Worm (Caenorhabditis elegans): ENCODE results near the gene nid-1.
"Not testable (repeated sequence)": the region's sequence is repeated elsewhere in the genome, so short reads cannot be mapped to it uniquely, and the experiment has no call there.

The nid-1 gene

DNA sequence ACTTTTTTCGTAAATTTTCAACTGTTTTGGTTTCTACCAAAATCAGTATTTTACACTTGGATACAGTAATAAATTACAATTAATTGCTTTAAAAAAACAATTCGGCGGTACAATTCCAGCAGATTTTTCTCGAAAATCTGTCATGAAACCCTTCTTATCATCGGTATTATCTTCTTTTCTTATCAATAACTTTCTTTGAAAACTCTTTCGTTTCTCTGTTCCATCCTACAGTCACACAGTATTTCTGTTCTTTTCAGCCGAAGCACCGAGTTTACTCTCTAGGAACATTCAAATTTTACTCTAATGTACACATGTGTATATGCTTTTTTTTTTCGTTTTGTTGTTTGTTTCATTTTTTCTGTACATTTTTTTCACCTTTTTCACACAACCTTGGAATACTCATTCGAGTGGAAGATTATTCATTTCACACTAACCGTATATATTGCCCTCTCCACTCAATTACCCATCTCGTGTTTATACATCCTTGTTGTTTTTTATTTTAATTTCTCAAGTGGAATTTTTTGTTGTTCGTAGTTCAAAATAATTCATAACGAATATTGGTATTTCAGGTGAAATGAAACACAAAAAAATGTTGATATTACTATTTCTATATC is at the start of gene nid-1:
TSS of gene nid-1 (plus strand) at position 564 of the 614 bp plus-strand sequence.
- no peak for TF ChIP-seq unc-62 (GFP tag; optimal IDR thresholded peaks at IDR 0.05)

DNA sequence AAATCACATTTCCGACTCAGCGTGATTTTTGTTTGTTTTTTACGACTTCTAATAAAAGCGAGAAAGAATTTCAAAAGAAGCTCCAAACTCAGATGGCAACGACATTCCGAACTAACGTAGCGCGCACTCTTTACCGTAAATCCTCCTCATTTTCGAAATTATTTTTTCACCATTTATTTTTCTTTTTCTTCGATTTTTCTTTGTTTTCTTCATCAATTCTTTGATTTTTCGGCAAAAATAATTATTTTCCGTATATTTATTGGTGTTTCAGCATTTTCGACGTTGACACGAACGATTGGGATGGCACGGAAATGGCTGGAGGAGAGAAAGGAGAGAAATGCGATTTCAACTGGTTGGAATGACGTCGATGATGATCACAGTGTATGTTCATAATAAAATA is 44.3 kb upstream of the nid-1 start, which contains the start of gene T07F10.5:
TSS of gene T07F10.5 (plus strand) at position 301 of the 400 bp plus-strand sequence.
- TF ChIP-seq unc-62 (GFP tag; optimal IDR thresholded peaks at IDR 0.05), result not testable (repeated sequence)

DNA sequence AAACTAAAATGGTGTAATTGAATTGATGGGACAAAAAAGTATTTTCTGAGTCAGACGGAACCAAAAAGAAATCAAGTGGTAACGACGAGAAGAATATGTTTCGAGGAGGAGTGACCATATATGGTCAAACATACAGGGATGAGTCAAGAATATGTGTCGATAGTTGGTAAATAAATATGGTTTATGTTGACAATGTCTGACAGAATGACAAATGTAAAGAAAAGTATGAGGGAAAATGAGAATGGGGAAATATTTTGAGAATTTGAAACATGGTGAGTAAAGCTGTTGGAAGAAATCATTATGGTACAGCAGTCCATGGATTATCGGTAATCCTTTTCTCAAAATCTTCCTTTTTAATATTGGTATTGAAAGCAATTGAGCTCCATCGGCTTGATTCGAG is 41.9 kb upstream of the nid-1 start, which contains the start of gene nspg-1:
TSS of gene nspg-1 (minus strand) at position 101 of the 400 bp plus-strand sequence.
- no peak for TF ChIP-seq unc-62 (GFP tag; optimal IDR thresholded peaks at IDR 0.05)

DNA sequence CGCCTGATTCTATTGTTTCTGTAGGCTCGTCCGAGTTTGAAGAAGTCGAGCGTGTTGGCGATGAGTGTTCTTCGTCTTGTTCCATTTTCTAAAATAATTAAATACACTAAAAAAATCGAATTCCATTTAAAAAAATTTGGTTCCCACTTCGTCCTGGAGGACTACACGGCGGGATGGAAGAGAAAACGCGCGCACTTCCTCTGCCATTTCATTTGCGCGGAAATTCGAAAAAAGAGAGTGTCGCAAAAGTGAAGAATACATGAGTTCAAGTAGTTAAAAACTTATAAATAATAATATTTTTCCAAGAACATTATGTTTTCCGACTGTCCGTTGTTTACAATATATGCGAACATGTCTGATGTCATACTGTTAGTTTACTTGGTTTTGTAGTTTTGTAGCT is 40.0 kb upstream of the nid-1 start, which contains the start of gene T07F10.3:
TSS of gene T07F10.3 (minus strand) at position 98 of the 400 bp plus-strand sequence.
- no peak for TF ChIP-seq unc-62 (GFP tag; optimal IDR thresholded peaks at IDR 0.05)

DNA sequence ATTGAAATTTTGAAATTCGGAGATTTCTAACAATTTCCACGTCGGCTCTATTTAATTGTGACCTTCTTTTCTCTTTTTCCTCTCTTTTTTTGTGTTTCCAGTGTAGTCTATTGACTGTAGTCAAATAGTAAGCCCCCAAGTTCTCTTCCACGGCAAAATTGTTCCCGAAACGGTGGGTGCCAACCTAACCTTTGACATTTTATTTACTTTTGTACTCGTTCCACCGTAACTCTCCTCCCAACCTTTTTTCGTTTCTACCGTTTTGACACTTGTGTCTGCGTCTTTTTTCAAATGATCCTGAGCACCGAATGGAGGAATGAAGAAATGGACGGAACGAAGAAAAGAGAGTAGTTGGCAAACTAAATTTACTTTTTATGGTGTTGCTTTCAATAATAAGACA is 39.2 kb upstream of the nid-1 start:
- no peak for TF ChIP-seq unc-62 (GFP tag; optimal IDR thresholded peaks at IDR 0.05)

DNA sequence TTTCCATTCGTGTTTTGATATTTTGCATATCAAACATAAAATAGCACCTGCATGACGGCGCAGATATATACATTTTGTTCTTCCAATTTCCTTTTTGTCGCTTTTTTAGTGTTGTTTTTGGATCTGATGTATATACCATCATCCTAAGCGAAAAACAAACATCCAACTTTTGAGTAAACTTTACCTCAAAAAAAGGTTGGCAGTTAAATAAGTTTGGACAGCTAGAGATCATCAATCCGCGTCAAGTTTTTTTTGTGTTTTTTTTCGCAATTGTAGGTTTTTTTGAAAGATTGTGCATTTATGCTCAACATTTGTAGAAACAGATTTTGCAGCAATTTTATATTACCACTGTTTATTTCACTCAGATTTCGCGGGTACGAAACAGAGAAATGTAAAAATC is 38.2 kb upstream of the nid-1 start, which contains the start of gene bus-19:
TSS of gene bus-19 (plus strand) at position 301 of the 400 bp plus-strand sequence.
- no peak for TF ChIP-seq unc-62 (GFP tag; optimal IDR thresholded peaks at IDR 0.05)

DNA sequence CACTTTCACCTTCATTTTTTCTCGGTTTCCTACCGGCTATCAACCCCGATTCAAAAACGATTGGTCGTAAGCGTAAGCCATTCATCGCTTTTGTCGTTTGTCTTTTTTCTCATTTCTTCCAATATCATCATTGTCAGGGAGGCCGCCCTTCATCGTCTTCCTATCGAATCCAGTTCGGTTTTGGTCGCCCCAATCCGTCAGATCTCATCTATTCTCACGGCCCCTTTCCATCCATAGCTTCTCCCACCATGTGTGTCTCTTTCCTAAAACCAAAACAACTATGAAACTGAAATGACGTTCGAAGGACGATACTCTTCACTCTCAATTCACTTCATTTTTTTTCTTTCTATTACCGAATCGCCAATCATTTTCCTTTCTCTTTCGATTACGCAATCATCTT is 34.1 kb upstream of the nid-1 start:
- no peak for TF ChIP-seq unc-62 (GFP tag; optimal IDR thresholded peaks at IDR 0.05)

DNA sequence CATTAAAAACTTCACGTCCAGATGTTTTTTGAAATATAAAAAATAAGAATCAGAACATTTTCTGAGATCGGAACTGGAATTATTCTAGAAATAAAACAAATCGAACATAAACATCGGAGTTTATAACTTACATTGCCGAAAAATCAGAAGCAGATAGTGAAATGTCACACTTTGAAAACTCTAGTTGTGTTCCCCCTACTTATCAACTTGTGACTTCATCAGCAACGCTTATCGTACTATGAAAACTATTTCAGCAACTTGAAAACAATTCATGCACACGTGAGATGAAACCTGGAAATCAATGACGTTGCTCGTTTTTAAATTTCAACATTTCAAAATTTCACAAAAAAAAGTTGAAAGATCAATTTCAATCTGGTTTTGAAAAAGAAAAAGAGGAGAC is 33.2 kb upstream of the nid-1 start:
- TF ChIP-seq unc-62 (GFP tag; optimal IDR thresholded peaks at IDR 0.05), result no peak

DNA sequence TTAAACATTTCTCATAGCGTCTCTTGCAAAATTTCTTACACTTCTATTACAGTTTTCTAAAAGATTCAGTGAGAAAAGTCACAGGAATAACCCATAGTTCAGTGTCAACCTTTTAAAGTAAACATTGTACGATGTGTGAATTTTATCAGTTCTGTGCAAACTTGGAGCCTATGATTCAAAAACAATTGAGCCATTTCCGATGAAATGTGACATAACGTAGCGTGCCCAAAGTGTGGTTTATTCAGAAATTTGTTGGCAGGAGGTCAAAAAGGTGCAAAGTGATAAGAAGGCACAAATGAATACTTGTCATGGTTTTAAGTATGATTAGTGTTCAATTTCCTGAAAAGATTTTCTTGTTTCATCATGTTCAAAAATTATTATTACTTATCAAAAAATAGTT is 32.3 kb upstream of the nid-1 start:
- no peak for TF ChIP-seq unc-62 (GFP tag; optimal IDR thresholded peaks at IDR 0.05)

DNA sequence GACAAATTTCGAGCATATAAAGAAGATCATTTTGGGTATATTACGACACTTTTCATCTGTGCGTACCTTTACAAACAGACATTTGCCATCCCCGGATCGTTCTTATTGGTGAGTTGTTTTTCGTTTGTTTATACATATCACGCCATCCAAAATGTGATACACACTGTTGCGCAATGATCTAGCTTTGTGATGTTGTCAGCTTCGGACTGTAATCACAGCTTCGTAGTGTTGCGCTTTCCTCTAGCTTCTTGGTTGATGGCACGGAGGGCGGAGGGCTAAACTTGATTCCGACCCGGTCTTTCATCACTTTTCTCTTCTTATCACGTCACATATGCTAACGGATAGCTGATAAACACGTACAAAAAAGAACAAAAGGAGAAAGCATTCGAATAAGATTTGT is 30.6 kb upstream of the nid-1 start:
- TF ChIP-seq unc-62 (GFP tag; optimal IDR thresholded peaks at IDR 0.05), result no peak

DNA sequence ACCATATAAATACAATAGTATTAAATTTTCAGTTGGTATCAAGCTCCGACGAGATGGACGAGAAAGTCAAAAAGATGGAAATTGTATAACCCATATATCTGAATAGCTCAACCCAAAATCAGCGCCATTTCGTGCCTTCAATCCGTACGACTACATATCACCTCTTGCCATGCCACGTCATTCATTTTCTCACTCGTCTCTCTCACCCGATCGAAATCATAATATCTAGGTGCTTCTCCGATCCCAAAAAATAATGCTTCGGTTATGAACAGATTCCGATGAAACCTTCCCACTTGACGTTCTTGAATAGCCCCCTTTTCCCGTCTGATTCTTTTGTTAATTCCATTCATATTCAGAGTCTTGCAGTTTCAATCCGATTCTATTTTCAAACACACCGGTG is 28.5 kb upstream of the nid-1 start:
- no peak for TF ChIP-seq unc-62 (GFP tag; optimal IDR thresholded peaks at IDR 0.05)

DNA sequence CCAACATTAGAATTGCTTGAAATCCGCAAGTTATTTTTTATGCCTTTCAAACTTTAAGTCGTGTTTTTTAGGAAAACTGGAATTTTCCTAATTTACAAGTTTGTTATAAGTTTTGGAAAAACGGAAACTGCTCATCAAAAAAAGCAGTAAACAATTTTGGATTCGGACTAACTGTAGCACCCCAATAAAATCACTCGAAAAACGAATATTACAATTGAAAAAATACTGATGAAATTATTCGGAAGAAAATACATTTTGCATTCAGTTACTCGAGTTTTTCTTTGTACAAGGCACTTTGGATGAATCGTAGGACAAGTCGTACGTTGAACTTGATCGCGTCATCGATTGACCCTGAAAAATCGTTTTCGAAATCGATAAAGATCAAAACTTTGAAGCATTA is 27.5 kb upstream of the nid-1 start:
- no peak for TF ChIP-seq unc-62 (GFP tag; optimal IDR thresholded peaks at IDR 0.05)

DNA sequence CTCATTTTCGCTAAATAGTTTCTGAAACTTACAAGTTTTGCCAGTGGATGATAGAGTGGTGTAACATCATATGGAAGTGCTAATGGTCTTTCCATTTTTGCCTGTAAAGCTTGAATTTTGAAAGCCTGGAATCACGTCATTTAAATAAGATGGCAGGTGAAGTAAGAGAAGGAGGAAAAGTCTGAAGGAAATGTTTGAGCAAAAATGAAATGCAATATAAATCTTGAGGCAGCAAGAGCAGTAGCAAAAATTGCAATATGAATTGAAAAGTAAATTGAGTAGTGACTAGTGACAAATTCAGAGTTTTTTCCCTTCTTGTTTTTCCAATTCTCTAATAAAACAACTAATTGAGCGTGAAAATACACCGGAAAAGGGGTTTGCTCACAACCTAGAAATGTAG is 24.0 kb upstream of the nid-1 start, which contains the start of gene glb-24:
TSS of gene glb-24 (minus strand) at position 101 of the 400 bp plus-strand sequence.
- no peak for TF ChIP-seq unc-62 (GFP tag; optimal IDR thresholded peaks at IDR 0.05)

DNA sequence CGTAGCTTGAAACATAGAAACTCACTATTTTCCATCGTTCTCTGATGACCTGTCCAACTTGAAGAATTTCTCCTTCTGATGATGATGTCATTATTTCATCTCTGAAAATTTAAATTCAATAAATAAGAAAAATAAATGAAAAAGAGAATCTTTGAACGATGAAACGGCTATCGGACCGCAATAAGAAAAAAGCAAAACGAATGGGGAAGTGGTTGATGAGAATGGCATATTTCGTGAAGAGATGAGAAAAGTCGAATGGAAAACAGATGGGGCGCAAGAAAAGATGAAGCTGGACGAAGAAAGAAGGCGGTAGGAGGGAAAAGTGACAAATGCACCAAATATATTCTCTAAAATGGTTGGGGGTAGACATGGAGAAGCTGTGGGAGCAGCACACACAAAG is 14.1 kb upstream of the nid-1 start, which contains the start of gene ttbk-7:
TSS of gene ttbk-7 (minus strand) at position 101 of the 400 bp plus-strand sequence.
- TF ChIP-seq unc-62 (GFP tag; optimal IDR thresholded peaks at IDR 0.05), result no peak

DNA sequence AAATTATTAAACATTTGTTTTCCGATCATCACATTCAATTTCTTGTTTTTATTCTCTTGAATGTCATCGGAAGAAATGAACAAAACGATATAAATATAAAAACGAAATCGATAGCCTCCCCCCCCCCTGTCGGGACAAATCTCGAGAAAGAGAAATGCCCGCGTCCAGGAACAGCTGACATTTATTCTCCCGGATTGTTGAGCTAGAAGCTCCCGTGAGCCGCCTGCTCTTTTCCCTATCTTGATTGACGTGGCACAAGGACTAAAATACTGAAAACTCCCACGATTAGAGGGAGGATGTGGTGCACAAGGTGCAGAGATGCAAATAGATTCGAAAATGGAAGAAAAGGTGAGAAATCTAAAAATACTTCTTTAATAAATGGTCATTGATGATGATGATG is 13.1 kb upstream of the nid-1 start:
- no peak for TF ChIP-seq unc-62 (GFP tag; optimal IDR thresholded peaks at IDR 0.05)

DNA sequence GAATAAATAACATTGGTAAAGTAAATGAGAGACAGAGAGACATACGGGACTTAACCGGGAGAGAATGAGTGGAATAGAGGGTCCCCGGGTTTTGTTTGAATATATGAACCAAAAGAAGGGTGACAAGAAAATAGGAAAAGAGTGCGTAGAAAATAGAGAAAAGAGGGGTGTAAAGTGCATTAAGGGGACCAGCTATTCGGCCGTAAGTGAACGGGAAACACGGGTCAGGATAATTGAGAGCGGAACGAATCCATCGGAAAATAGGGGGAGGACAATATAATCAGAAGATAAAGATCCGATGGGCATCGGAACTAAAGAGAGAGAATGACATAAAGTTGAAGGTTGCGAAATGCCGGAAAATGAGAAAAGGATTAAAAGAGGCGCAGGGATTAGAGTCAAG is 12.6 kb upstream of the nid-1 start:
- no peak for TF ChIP-seq unc-62 (GFP tag; optimal IDR thresholded peaks at IDR 0.05)

DNA sequence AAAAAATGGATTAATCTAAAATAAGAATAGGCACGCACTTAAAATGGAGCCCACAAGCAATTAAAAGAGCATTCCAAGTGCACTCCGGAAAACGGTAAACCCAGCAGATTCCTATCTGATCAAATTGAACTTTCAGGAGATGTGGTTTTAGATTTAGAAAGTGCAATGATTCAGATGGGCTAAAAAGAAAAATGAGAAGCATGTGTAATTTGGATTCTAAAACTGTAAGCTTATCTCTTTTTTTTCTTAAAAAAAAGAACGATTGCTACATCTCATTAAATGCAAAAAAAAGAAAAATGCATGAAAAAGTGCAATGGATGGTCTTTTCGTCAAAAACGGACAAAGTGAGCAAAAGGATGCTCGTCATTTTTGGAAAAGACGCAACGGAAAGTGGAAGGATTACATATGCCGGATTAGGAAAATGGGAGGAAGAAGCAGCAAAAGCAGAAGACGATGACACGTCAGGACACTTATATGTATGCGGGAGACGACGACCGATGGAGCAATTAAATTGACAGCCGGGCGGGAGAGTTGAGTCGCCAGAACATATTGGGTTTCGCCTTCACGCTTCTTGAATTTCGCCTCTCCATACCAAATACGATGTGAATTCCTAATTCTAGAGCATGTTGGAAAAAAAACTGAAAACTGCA is 11.2 kb upstream of the nid-1 start:
- no peak for TF ChIP-seq unc-62 (GFP tag; optimal IDR thresholded peaks at IDR 0.05)
